Fruit fly (Drosophila melanogaster) whole organism, prepupa: ENCODE data around the gene dlp.

Experiments
- Blimp-1 ChIP-seq: fragments of 200-800 bp; sonication (Bioruptor generic); optimal IDR thresholded peaks from 3 replicates; lab custom pipeline; 2017; ENCODE audit warnings: missing biosample characterization, missing genetic modification characterization, mild to moderate bottlenecking, moderate library complexity, missing genetic modification reagents
- CG10631 ChIP-seq: fragments of 200-800 bp; sonication (Bioruptor generic); optimal IDR thresholded peaks from 2 replicates; lab custom pipeline; 2016; ENCODE audit warnings: missing biosample characterization, missing genetic modification characterization
- CG10669 ChIP-seq: fragments of 200-800 bp; sonication (Bioruptor generic); optimal IDR thresholded peaks from 3 replicates; lab custom pipeline; 2018; ENCODE audit warnings: missing biosample characterization, mild to moderate bottlenecking, missing genetic modification characterization, moderate library complexity
- CG11294 ChIP-seq: fragments of 200-800 bp; sonication (Bioruptor generic); IDR thresholded peaks from 2 replicates; pipeline ENCODE4 v1.3.6; 2022; ENCODE audit warnings: missing biosample characterization, missing genetic modification characterization
- CG11762 ChIP-seq: fragments of 200-800 bp; sonication (Bioruptor generic); optimal IDR thresholded peaks from 3 replicates; lab custom pipeline; 2016; ENCODE audit warnings: missing biosample characterization, missing genetic modification characterization; ENCODE audit not compliant: insufficient read depth
- CG15336 ChIP-seq: fragments of 200-800 bp; sonication (Bioruptor generic); IDR thresholded peaks from 2 replicates; pipeline ENCODE4 v1.3.6; 2022; ENCODE audit warnings: missing biosample characterization, missing genetic modification characterization
- CG1621 ChIP-seq: fragments of 200-800 bp; sonication (Bioruptor generic); optimal IDR thresholded peaks from 3 replicates; lab custom pipeline; 2018; ENCODE audit warnings: missing biosample characterization, mild to moderate bottlenecking, missing genetic modification characterization
- CG16779 ChIP-seq: fragments of 200-800 bp; sonication (Bioruptor generic); optimal IDR thresholded peaks from 3 replicates; lab custom pipeline; 2017; ENCODE audit warnings: missing biosample characterization, mild to moderate bottlenecking, missing genetic modification characterization
- CG31627 ChIP-seq: fragments of 200-800 bp; sonication (Bioruptor generic); optimal IDR thresholded peaks from 3 replicates; lab custom pipeline; 2016; ENCODE audit warnings: missing biosample characterization, missing genetic modification characterization
- CG32006 ChIP-seq: fragments of 200-800 bp; sonication (Bioruptor generic); optimal IDR thresholded peaks from 3 replicates; lab custom pipeline; 2017; ENCODE audit warnings: missing biosample characterization, mild to moderate bottlenecking, missing genetic modification characterization
- CG34406 ChIP-seq: fragments of 200-800 bp; sonication (Bioruptor generic); optimal IDR thresholded peaks from 3 replicates; lab custom pipeline; 2016; ENCODE audit warnings: missing biosample characterization, missing genetic modification characterization
- CG3919 ChIP-seq: fragments of 200-800 bp; sonication (Bioruptor generic); optimal IDR thresholded peaks from 3 replicates; lab custom pipeline; 2016; ENCODE audit warnings: missing biosample characterization, missing genetic modification characterization
- CG4318 ChIP-seq: fragments of 200-800 bp; sonication (Bioruptor generic); optimal IDR thresholded peaks from 3 replicates; lab custom pipeline; 2017; ENCODE audit warnings: missing biosample characterization, mild to moderate bottlenecking, missing genetic modification characterization
- CG6163 ChIP-seq: fragments of 200-800 bp; sonication (Bioruptor generic); IDR thresholded peaks from 3 replicates; pipeline ENCODE4 v1.3.6; 2022; ENCODE audit warnings: missing biosample characterization, missing genetic modification characterization
- CG6276 ChIP-seq: fragments of 200-800 bp; sonication (Bioruptor generic); optimal IDR thresholded peaks from 2 replicates; lab custom pipeline; 2017; ENCODE audit warnings: missing biosample characterization, mild to moderate bottlenecking, missing genetic modification characterization
- CG6792 ChIP-seq: fragments of 200-800 bp; sonication (Bioruptor generic); optimal IDR thresholded peaks from 3 replicates; lab custom pipeline; 2016; ENCODE audit warnings: missing biosample characterization, missing genetic modification characterization
- CG6808 ChIP-seq: fragments of 200-800 bp; sonication (Bioruptor generic); optimal IDR thresholded peaks from 3 replicates; lab custom pipeline; 2017; ENCODE audit warnings: missing biosample characterization, missing genetic modification characterization, mild to moderate bottlenecking, moderate library complexity, missing genetic modification reagents
- CG7368 ChIP-seq: fragments of 200-800 bp; sonication (Bioruptor generic); optimal IDR thresholded peaks from 3 replicates; lab custom pipeline; 2016; ENCODE audit warnings: missing biosample characterization, missing genetic modification characterization
- CG8119 ChIP-seq: fragments of 200-800 bp; sonication (Bioruptor generic); IDR thresholded peaks from 3 replicates; pipeline ENCODE4 v1.3.6; 2022; ENCODE audit warnings: missing biosample characterization, missing genetic modification characterization
- CG8319 ChIP-seq: fragments of 200-800 bp; sonication (Bioruptor generic); optimal IDR thresholded peaks from 3 replicates; lab custom pipeline; 2016; ENCODE audit warnings: missing biosample characterization, missing genetic modification characterization
- CG8632 ChIP-seq: fragments of 200-800 bp; sonication (Bioruptor generic); optimal IDR thresholded peaks from 3 replicates; lab custom pipeline; 2016; ENCODE audit warnings: missing biosample characterization, missing genetic modification characterization
- CG9139 ChIP-seq: fragments of 200-800 bp; sonication (Bioruptor generic); optimal IDR thresholded peaks from 3 replicates; lab custom pipeline; 2017; ENCODE audit warnings: missing biosample characterization, mild to moderate bottlenecking, missing genetic modification characterization
- Eip75B ChIP-seq: fragments of 200-800 bp; sonication (Bioruptor generic); optimal IDR thresholded peaks from 3 replicates; lab custom pipeline; 2016; ENCODE audit warnings: missing biosample characterization, missing genetic modification characterization
- Eip78C ChIP-seq: fragments of 200-800 bp; sonication (Bioruptor generic); peaks from one replicate; lab custom pipeline; 2016; ENCODE audit warnings: missing biosample characterization, missing genetic modification characterization
- Eip93F ChIP-seq: fragments of 200-800 bp; sonication (Bioruptor generic); optimal IDR thresholded peaks from 2 replicates; lab custom pipeline; 2016; ENCODE audit warnings: missing biosample characterization, mild to moderate bottlenecking, missing genetic modification characterization
- Ets21C ChIP-seq: fragments of 200-800 bp; sonication (Bioruptor generic); optimal IDR thresholded peaks from 3 replicates; lab custom pipeline; 2016; ENCODE audit warnings: missing biosample characterization, missing genetic modification characterization
- Gug ChIP-seq: fragments of 200-800 bp; sonication (Bioruptor generic); IDR thresholded peaks from 2 replicates; pipeline ENCODE4 v1.3.6; 2022; ENCODE audit warnings: missing biosample characterization, missing genetic modification characterization
- Hr39 ChIP-seq: fragments of 200-800 bp; sonication (Bioruptor generic); optimal IDR thresholded peaks from 2 replicates; lab custom pipeline; 2016; ENCODE audit warnings: missing biosample characterization, missing genetic modification characterization
- Hr4 ChIP-seq: fragments of 200-800 bp; sonication (Bioruptor generic); optimal IDR thresholded peaks from 3 replicates; lab custom pipeline; 2016; ENCODE audit warnings: missing biosample characterization, missing genetic modification characterization
- Lpt ChIP-seq: fragments of 200-800 bp; sonication (Bioruptor generic); optimal IDR thresholded peaks from 3 replicates; lab custom pipeline; 2016; ENCODE audit warnings: missing biosample characterization, missing genetic modification characterization
- Met ChIP-seq: fragments of 200-800 bp; sonication (Bioruptor generic); optimal IDR thresholded peaks from 3 replicates; lab custom pipeline; 2016; ENCODE audit warnings: missing biosample characterization, missing genetic modification characterization
- OdsH ChIP-seq: fragments of 200-800 bp; sonication (Bioruptor generic); optimal IDR thresholded peaks from 3 replicates; lab custom pipeline; 2016; ENCODE audit warnings: missing biosample characterization, missing genetic modification characterization
- Smox ChIP-seq: fragments of 200-800 bp; sonication (Bioruptor generic); optimal IDR thresholded peaks from 3 replicates; lab custom pipeline; 2016; ENCODE audit warnings: missing biosample characterization, missing genetic modification characterization
- Sox102F ChIP-seq: fragments of 200-800 bp; sonication (Bioruptor generic); optimal IDR thresholded peaks from 2 replicates; lab custom pipeline; 2016; ENCODE audit warnings: missing biosample characterization, mild to moderate bottlenecking, missing genetic modification characterization
- Sox14 ChIP-seq: fragments of 200-800 bp; sonication (Bioruptor generic); optimal IDR thresholded peaks from 3 replicates; lab custom pipeline; 2016; ENCODE audit warnings: missing biosample characterization, missing genetic modification characterization
- Sox15 ChIP-seq: fragments of 200-800 bp; sonication (Bioruptor generic); optimal IDR thresholded peaks from 3 replicates; lab custom pipeline; 2016; ENCODE audit warnings: missing biosample characterization, missing genetic modification characterization
- achi ChIP-seq: fragments of 200-800 bp; sonication (Bioruptor generic); optimal IDR thresholded peaks from 3 replicates; lab custom pipeline; 2016; ENCODE audit warnings: missing biosample characterization, missing genetic modification characterization
- acj6 ChIP-seq: fragments of 200-800 bp; sonication (Bioruptor generic); optimal IDR thresholded peaks from 3 replicates; lab custom pipeline; 2016; ENCODE audit warnings: missing biosample characterization, missing genetic modification characterization
- cyc ChIP-seq: fragments of 200-800 bp; sonication (Bioruptor generic); optimal IDR thresholded peaks from 3 replicates; lab custom pipeline; 2016; ENCODE audit warnings: missing biosample characterization, missing genetic modification characterization
- dac ChIP-seq: fragments of 200-800 bp; sonication (Bioruptor generic); optimal IDR thresholded peaks from 2 replicates; lab custom pipeline; 2017; ENCODE audit warnings: missing biosample characterization, mild to moderate bottlenecking, missing genetic modification characterization
- dsx ChIP-seq: fragments of 200-800 bp; optimal IDR thresholded peaks from 3 replicates; lab custom pipeline; 2019; ENCODE audit warnings: missing biosample characterization, mild to moderate bottlenecking, missing genetic modification characterization, moderate library complexity; ENCODE audit not compliant: poor library complexity, severe bottlenecking
- eg ChIP-seq: fragments of 200-800 bp; sonication (Bioruptor generic); IDR thresholded peaks from 3 replicates; pipeline ENCODE4 v1.3.6; 2022; ENCODE audit warnings: missing biosample characterization, missing genetic modification characterization
- esn ChIP-seq: fragments of 200-800 bp; sonication (Bioruptor generic); optimal IDR thresholded peaks from 2 replicates; lab custom pipeline; 2016; ENCODE audit warnings: missing biosample characterization, mild to moderate bottlenecking, missing genetic modification characterization, moderate library complexity
- fd59A ChIP-seq: fragments of 200-800 bp; sonication (Bioruptor generic); optimal IDR thresholded peaks from 2 replicates; lab custom pipeline; 2017; ENCODE audit warnings: missing biosample characterization, mild to moderate bottlenecking, missing genetic modification characterization, missing genetic modification reagents
- fkh ChIP-seq: fragments of 200-800 bp; sonication (Bioruptor generic); optimal IDR thresholded peaks from 3 replicates; lab custom pipeline; 2017; ENCODE audit warnings: missing biosample characterization, mild to moderate bottlenecking, missing genetic modification characterization, moderate library complexity
- lz ChIP-seq: fragments of 200-800 bp; sonication (Bioruptor generic); optimal IDR thresholded peaks from 3 replicates; lab custom pipeline; 2016; ENCODE audit warnings: missing biosample characterization, missing genetic modification characterization
- net ChIP-seq: fragments of 200-800 bp; sonication (Bioruptor generic); optimal IDR thresholded peaks from 3 replicates; lab custom pipeline; 2016; ENCODE audit warnings: missing biosample characterization, missing genetic modification characterization
- pdm3 ChIP-seq: fragments of 200-800 bp; sonication (Bioruptor generic); optimal IDR thresholded peaks from 3 replicates; lab custom pipeline; 2016; ENCODE audit warnings: missing biosample characterization, missing genetic modification characterization
- salr ChIP-seq, 2 experiments: fragments of 200-800 bp; sonication (Bioruptor generic); optimal IDR thresholded peaks; 3 replicates each; lab custom pipeline; 2016 to 2018; ENCODE audit warnings: missing biosample characterization in 2 of 2, missing genetic modification characterization in 2 of 2, mild to moderate bottlenecking in 1 of 2
- ss ChIP-seq, 2 experiments: fragments of 200-800 bp; sonication (Bioruptor generic); optimal IDR thresholded peaks; 2 replicates in 1 of 2; 3 replicates in 1 of 2; lab custom pipeline; 2017 to 2018; ENCODE audit warnings: mild to moderate bottlenecking in 2 of 2, missing biosample characterization in 2 of 2, missing genetic modification characterization in 2 of 2, moderate library complexity in 1 of 2
- svp ChIP-seq: fragments of 200-800 bp; sonication (Bioruptor generic); peaks from one replicate; lab custom pipeline; 2016; ENCODE audit warnings: missing biosample characterization, missing genetic modification characterization
- topi ChIP-seq: fragments of 200-800 bp; sonication (Bioruptor generic); optimal IDR thresholded peaks from 3 replicates; lab custom pipeline; 2016; ENCODE audit warnings: missing biosample characterization, missing genetic modification characterization
- vri ChIP-seq: fragments of 200-800 bp; sonication (Bioruptor generic); optimal IDR thresholded peaks from 3 replicates; lab custom pipeline; 2016; ENCODE audit warnings: missing biosample characterization, mild to moderate bottlenecking, missing genetic modification characterization

dlp gene

dm6 chr3L:14706461-14706880, 74.1 kb downstream of the dlp start:
- TF ChIP-seq CG7368 (peak; percentile 14), CG31627 (GFP tag; lab: Kevin White, UChicago) (no peak), topi (GFP tag; lab: Kevin White, UChicago) (peak; percentile 9), net (GFP tag; lab: Kevin White, UChicago) (peak; percentile 15), CG32006 (GFP tag; lab: Kevin White, UChicago) (no peak), acj6 (GFP tag; lab: Kevin White, UChicago) (no peak), dac (GFP tag; lab: Kevin White, UChicago) (no peak), Eip78C (GFP tag; lab: Kevin White, UChicago) (no peak), CG6276 (GFP tag; lab: Kevin White, UChicago) (no peak), dsx (GFP tag; lab: Kevin White, UChicago) (no peak), fkh (GFP tag; lab: Kevin White, UChicago) (no peak), CG4318 (GFP tag; lab: Kevin White, UChicago) (no peak), CG6792 (no peak), CG3919 (GFP tag; lab: Kevin White, UChicago) (no peak), Hr39 (GFP tag; lab: Kevin White, UChicago) (no peak), OdsH (GFP tag; lab: Kevin White, UChicago) (no peak), lz (no peak), CG8632 (GFP tag; lab: Kevin White, UChicago) (no peak), CG11294 (GFP tag; lab: Robert Waterston, UW) (no peak), Sox14 (peak; percentile 9), esn (GFP tag; lab: Kevin White, UChicago) (no peak), vri (GFP tag; lab: Kevin White, UChicago) (peak; percentile 42), CG11762 (GFP tag; lab: Kevin White, UChicago) (no peak), CG10669 (GFP tag; lab: Kevin White, UChicago) (no peak), CG16779 (tag; lab: Kevin White, UChicago) (peak; percentile 32), achi (GFP tag; lab: Kevin White, UChicago) (peak; percentile 26), Sox15 (GFP tag; lab: Kevin White, UChicago) (no peak), fd59A (no peak), CG10631 (no peak), Eip93F (no peak), Ets21C (GFP tag; lab: Kevin White, UChicago) (no peak), Sox102F (no peak), Lpt (GFP tag; lab: Kevin White, UChicago) (no peak), eg (GFP tag; lab: Robert Waterston, UW) (no peak), CG15336 (GFP tag; lab: Robert Waterston, UW) (no peak), svp (GFP tag; lab: Kevin White, UChicago) (peak; percentile 84), pdm3 (GFP tag; lab: Kevin White, UChicago) (no peak), CG34406 (no peak), CG8119 (GFP tag; lab: Robert Waterston, UW) (no peak; the same call in 2 of the 3 replicates), CG8319 (GFP tag; lab: Kevin White, UChicago) (no peak), Met (GFP tag; lab: Kevin White, UChicago) (peak; percentile 29), CG9139 (GFP tag; lab: Kevin White, UChicago) (peak; percentile 60), Gug (no peak), CG6163 (GFP tag; lab: Robert Waterston, UW) (no peak), CG6808 (GFP tag; lab: Kevin White, UChicago) (no peak), CG1621 (peak; percentile 65), Blimp-1 (peak; percentile 9), salr (GFP tag; optimal IDR thresholded peaks at IDR 0.05; lab: Kevin White, UChicago) (no peak), cyc (GFP tag; lab: Kevin White, UChicago) (no peak), Eip75B (GFP tag; lab: Kevin White, UChicago) (peak; percentile 40), ss (GFP tag; optimal IDR thresholded peaks at IDR 0.05; lab: Kevin White, UChicago) (no peak), Smox (GFP tag; lab: Kevin White, UChicago) (no peak), Hr4 (GFP tag; lab: Kevin White, UChicago) (no peak)
